Comparison of ENCODE assay signal across 2 worm cellular contexts in genomic region chrIII:8570289-8570688, ce11.
TF ChIP-seq lines count a peak whose summit lies in the region.

No protein-coding gene starts in this region.

TF ChIP-seq in whole organism, L4 larva, 104 proteins besides CTCF, POLR2A, EP300 and RAD21:
- no peak for TF ChIP-seq mxl-2 (GFP tag; conservative IDR thresholded peaks at IDR 0.05; lab: Robert Waterston, UW)
- peak; percentile 83; the same call in 1 of the 2 replicates for TF ChIP-seq set-16 (GFP tag; IDR thresholded peaks at IDR 0.05; lab: Robert Waterston, UW)
TF ChIP-seq in whole organism, L4 larva: peak in this region for 1.

TF ChIP-seq in whole organism, young adult, 124 proteins besides CTCF, POLR2A, EP300 and RAD21:
- no peak for TF ChIP-seq ztf-3 (GFP tag; optimal IDR thresholded peaks at IDR 0.05; lab: Kevin White, UChicago)
- no peak for TF ChIP-seq T26A5.8 (tag; optimal IDR thresholded peaks at IDR 0.05; lab: Kevin White, UChicago)
- peak; percentile 72; the same call in 1 of the 2 replicates for TF ChIP-seq egrh-3 (GFP tag; IDR thresholded peaks at IDR 0.05; lab: Robert Waterston, UW)
TF ChIP-seq in whole organism, young adult: peak in this region for 1.
